Worm (Caenorhabditis elegans) whole organism, L2 larva: ENCODE data around the gene rde-1.

Experiments
- alr-1 ChIP-seq: fragments of 150-350 bp; optimal IDR thresholded peaks from 2 replicates; lab custom pipeline; 2014; ENCODE audit warnings: missing biosample characterization, missing genetic modification characterization
- dmd-4 ChIP-seq: sonication (generic microtip); optimal IDR thresholded peaks from 2 replicates; lab custom pipeline; 2017; ENCODE audit warnings: missing biosample characterization, missing genetic modification characterization
- lin-13 ChIP-seq: fragments of 150-350 bp; optimal IDR thresholded peaks from 2 replicates; lab custom pipeline; 2014; ENCODE audit warnings: missing biosample characterization, missing genetic modification reagents, missing genetic modification characterization
- lin-39 ChIP-seq: fragments of 150-350 bp; optimal IDR thresholded peaks from 2 replicates; lab custom pipeline; 2014; ENCODE audit warnings: missing biosample characterization, missing genetic modification reagents, missing genetic modification characterization
- skn-1 ChIP-seq: sonication (generic microtip); optimal IDR thresholded peaks from 2 replicates; lab custom pipeline; 2017; ENCODE audit warnings: missing biosample characterization, missing genetic modification characterization
- unc-62 ChIP-seq: fragments of 150-350 bp; optimal IDR thresholded peaks from 2 replicates; lab custom pipeline; 2014; ENCODE audit warnings: missing biosample characterization, missing genetic modification reagents, missing genetic modification characterization

- TF ChIP-seq alr-1 (tag; lab: Kevin White, UChicago): no peak
- TF ChIP-seq unc-62: no peak
- TF ChIP-seq dmd-4 (tag; lab: Kevin White, UChicago): no peak
- no peak for TF ChIP-seq lin-13 (GFP tag; lab: Kevin White, UChicago)
- no peak for TF ChIP-seq lin-39 (tag; lab: Kevin White, UChicago)
- no peak for TF ChIP-seq skn-1 (tag; lab: Kevin White, UChicago)
These were observed 16.0 kb upstream of the rde-1 start for ce11 chrV:10007484-10007883.
